Fruit fly (Drosophila melanogaster): ENCODE measurements around the gene bip1.

- TF ChIP-seq bsh (GFP tag; optimal IDR thresholded peaks at IDR 0.05) (no peak), Nf-YC (tag; optimal IDR thresholded peaks at IDR 0.05) (no peak), CG16779 (GFP tag; IDR thresholded peaks at IDR 0.05) (no peak), Oaz (GFP tag; IDR thresholded peaks at IDR 0.05) (no peak), Atf-2 (GFP tag; optimal IDR thresholded peaks at IDR 0.05) (no peak), PHDP (tag; optimal IDR thresholded peaks at IDR 0.05) (no peak), ham (GFP tag; IDR thresholded peaks at IDR 0.05) (no peak), C15 (GFP tag; IDR thresholded peaks at IDR 0.05) (no peak)
Measured at dm6 chr3L:8071693-8072260, 13.3 kb upstream of the bip1 start.
